Fruit fly (Drosophila melanogaster): ENCODE results near the gene Gapdh2.
A peak's percentile ranks its signal among the peaks of the same experiment; 100 is the strongest.

Gene Gapdh2

DNA sequence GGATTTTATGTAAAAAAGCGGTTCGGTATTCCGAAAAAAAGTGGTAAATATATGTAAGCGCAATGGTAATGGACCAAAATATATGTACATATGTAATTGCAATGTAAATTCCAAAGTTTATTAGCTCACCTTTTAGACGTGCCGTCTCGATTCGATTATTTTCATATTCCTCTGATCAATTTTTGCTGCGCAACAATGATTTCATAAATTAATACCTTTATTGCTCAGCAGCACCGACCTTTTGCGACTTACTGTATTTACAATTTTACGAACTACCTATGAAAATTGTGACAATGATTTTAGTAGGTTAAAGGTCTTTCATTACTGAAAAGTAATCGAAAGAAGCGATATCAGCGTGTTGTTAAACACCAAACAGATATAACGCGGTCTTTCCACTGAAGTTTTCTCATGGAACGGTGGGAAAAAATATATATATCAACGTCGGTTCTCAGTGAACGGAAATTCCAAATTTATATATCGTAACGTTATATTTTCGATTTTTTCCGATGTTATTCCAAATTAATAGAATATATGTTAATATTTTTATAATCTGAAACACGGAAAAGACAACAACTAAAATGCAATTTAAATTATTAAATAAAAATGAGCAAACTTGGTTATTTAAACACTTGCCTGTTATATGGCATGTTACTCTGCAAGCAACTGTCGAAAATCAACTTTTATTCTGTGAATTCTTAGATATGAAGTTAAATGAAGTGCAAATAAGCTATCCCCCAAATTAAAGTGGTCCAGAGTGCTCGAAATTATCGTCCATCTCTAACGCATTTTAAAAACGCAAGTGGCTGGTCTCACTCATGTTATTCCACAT, 22.0 kb downstream of the Gapdh2 start, which contains the start of the genes MSBP and CG15916 (continued):
- TF ChIP-seq Nf-YC (tag; optimal IDR thresholded peaks at IDR 0.05) (peak; percentile 14), CG1603 (tag; optimal IDR thresholded peaks at IDR 0.05) (peak; percentile 12), gce (GFP tag; IDR thresholded peaks at IDR 0.05) (no peak), bsh (GFP tag; optimal IDR thresholded peaks at IDR 0.05) (peak in 1 of 2 experiments; percentile 33), CG1529 (GFP tag; optimal IDR thresholded peaks at IDR 0.05) (no peak), twi (tag; optimal IDR thresholded peaks at IDR 0.05) (peak; percentile 14), Bteb2 (GFP tag; optimal IDR thresholded peaks at IDR 0.05) (no peak), slbo (GFP tag; IDR thresholded peaks at IDR 0.05) (peak; percentile 55), CG30403 (GFP tag; optimal IDR thresholded peaks at IDR 0.05) (peak; percentile 49), az2 (GFP tag; optimal IDR thresholded peaks at IDR 0.05) (peak; percentile 9), CG9932 (GFP tag; IDR thresholded peaks at IDR 0.05) (peak; percentile 45; the same call in 1 of the 2 replicates), maf-S (GFP tag; optimal IDR thresholded peaks at IDR 0.05) (no peak), esg (GFP tag; conservative IDR thresholded peaks at IDR 0.05) (peak; percentile 33; the same call in 1 of the 2 replicates), CG7839 (tag; optimal IDR thresholded peaks at IDR 0.05) (peak; percentile 45), en (GFP tag; optimal IDR thresholded peaks at IDR 0.05) (no peak), CG1024 (GFP tag; IDR thresholded peaks at IDR 0.05) (peak; percentile 66), Nf-YA (GFP tag; IDR thresholded peaks at IDR 0.05) (no peak), vvl (GFP tag; IDR thresholded peaks at IDR 0.05) (0 out of 2 replicates have a peak, but pooled peaks have one; percentile 18), CG34422 (GFP tag; IDR thresholded peaks at IDR 0.05) (0 out of 3 replicates have a peak, but pooled peaks have one; percentile 14), Dip2 (GFP tag; IDR thresholded peaks at IDR 0.05) (no peak), bowl (GFP tag; IDR thresholded peaks at IDR 0.05) (no peak), CG2712 (tag; optimal IDR thresholded peaks at IDR 0.05) (peak; percentile 41), scrt (GFP tag; optimal IDR thresholded peaks at IDR 0.05) (no peak), Ptx1 (GFP tag; IDR thresholded peaks at IDR 0.05) (peak; percentile 27; the same call in 1 of the 2 replicates), CG18262 (tag; optimal IDR thresholded peaks at IDR 0.05) (peak; percentile 48), BEAF-32 (GFP tag; optimal IDR thresholded peaks at IDR 0.05) (peak; percentile 72), CG32532 (GFP tag; IDR thresholded peaks at IDR 0.05) (no peak), Hey (tag; optimal IDR thresholded peaks at IDR 0.05) (no peak), HmgD (GFP tag; optimal IDR thresholded peaks at IDR 0.05) (no peak), CG13424 (tag; optimal IDR thresholded peaks at IDR 0.05) (peak; percentile 46), CG33557 (GFP tag; optimal IDR thresholded peaks at IDR 0.05) (peak; percentile 18), CG8388 (GFP tag; optimal IDR thresholded peaks at IDR 0.05) (peak; percentile 3), Dfd (GFP tag; optimal IDR thresholded peaks at IDR 0.05) (peak in 1 of 2 experiments; percentile 3), CG14710 (tag; optimal IDR thresholded peaks at IDR 0.05) (peak; percentile 66), sqz (GFP tag; optimal IDR thresholded peaks at IDR 0.05) (no peak), Hr3 (GFP tag; optimal IDR thresholded peaks at IDR 0.05) (peak; percentile 22), CG10209 (GFP tag; optimal IDR thresholded peaks at IDR 0.05) (peak; percentile 57), Oli (tag; optimal IDR thresholded peaks at IDR 0.05) (peak; percentile 34), lilli (GFP tag; optimal IDR thresholded peaks at IDR 0.05) (peak; percentile 7), phol (tag; optimal IDR thresholded peaks at IDR 0.05) (peak; percentile 70), Dek (tag; optimal IDR thresholded peaks at IDR 0.05) (peak; percentile 13), Usf (GFP tag; optimal IDR thresholded peaks at IDR 0.05) (peak; percentile 54), CG10267 (tag; optimal IDR thresholded peaks at IDR 0.05) (peak; percentile 70), Ssrp (tag; optimal IDR thresholded peaks at IDR 0.05) (peak; percentile 53), pzg (GFP tag; optimal IDR thresholded peaks at IDR 0.05) (peak; percentile 20), CG12071 (GFP tag; optimal IDR thresholded peaks at IDR 0.05) (no peak), gem (tag; optimal IDR thresholded peaks at IDR 0.05) (peak; percentile 62), Xbp1 (GFP tag; optimal IDR thresholded peaks at IDR 0.05) (peak; percentile 19), row (GFP tag; IDR thresholded peaks at IDR 0.05) (peak; percentile 64)
